Worm (Caenorhabditis elegans) whole organism, early embryonic: Measurements from ENCODE around the gene R05C11.4.
A peak's percentile ranks its signal among the peaks of the same experiment; 100 is the strongest.
"Not testable (repeated sequence)": the region's sequence is repeated elsewhere in the genome, so short reads cannot be mapped to it uniquely, and the experiment has no call there.

ENCODE experiments used
- B0310.2 ChIP-seq: sonication (generic microtip); optimal IDR thresholded peaks from 2 replicates; lab custom pipeline; 2016; ENCODE audit warnings: mild to moderate bottlenecking, missing genetic modification characterization, missing compliant biosample characterization
- F13C5.2 ChIP-seq: sonication (generic microtip); optimal IDR thresholded peaks from 2 replicates; lab custom pipeline; 2017; ENCODE audit warnings: mild to moderate bottlenecking, missing genetic modification characterization, inconsistent platforms, missing compliant biosample characterization
- aly-1 ChIP-seq: sonication (generic microtip); optimal IDR thresholded peaks from 2 replicates; lab custom pipeline; 2016; ENCODE audit warnings: missing genetic modification characterization, missing compliant biosample characterization
- ama-1 ChIP-seq: fragments of 150-350 bp; optimal IDR thresholded peaks from 2 replicates; lab custom pipeline; 2014
- ceh-13 ChIP-seq: fragments of 200-800 bp; sonication (Bioruptor generic); optimal IDR thresholded peaks from 2 replicates; lab custom pipeline; 2018; ENCODE audit warnings: mild to moderate bottlenecking, missing genetic modification characterization, missing compliant biosample characterization
- ceh-36 ChIP-seq: sonication (generic microtip); optimal IDR thresholded peaks from 2 replicates; lab custom pipeline; 2016; ENCODE audit warnings: missing genetic modification characterization, inconsistent platforms, missing compliant biosample characterization
- ets-7 ChIP-seq: sonication (generic microtip); optimal IDR thresholded peaks from 2 replicates; lab custom pipeline; 2016; ENCODE audit warnings: missing genotype, missing genetic modification characterization, missing compliant biosample characterization
- flt-1 ChIP-seq: fragments of 200-800 bp; sonication (Bioruptor generic); IDR thresholded peaks from 2 replicates; pipeline ENCODE4 v1.3.6; 2022; ENCODE audit warnings: missing genetic modification characterization, missing compliant biosample characterization
- hmbx-1 ChIP-seq: sonication (generic microtip); optimal IDR thresholded peaks from 2 replicates; lab custom pipeline; 2016; ENCODE audit warnings: mild to moderate bottlenecking, missing genetic modification characterization, missing compliant biosample characterization
- hmg-4 ChIP-seq: fragments of 200-800 bp; sonication (Bioruptor generic); optimal IDR thresholded peaks from 2 replicates; lab custom pipeline; 2018; ENCODE audit warnings: mild to moderate bottlenecking, missing genetic modification characterization, missing compliant biosample characterization
- hnd-1 ChIP-seq: sonication (generic microtip); optimal IDR thresholded peaks from 2 replicates; lab custom pipeline; 2016; ENCODE audit warnings: missing genetic modification characterization, missing compliant biosample characterization
- pes-1 ChIP-seq: fragments of 200-800 bp; sonication (Bioruptor generic); IDR thresholded peaks from 2 replicates; pipeline ENCODE4 v1.3.6; 2022; ENCODE audit warnings: missing genetic modification reagents, missing genetic modification characterization, missing compliant biosample characterization
- scrt-1 ChIP-seq: fragments of 200-800 bp; sonication (Bioruptor generic); IDR thresholded peaks from 2 replicates; pipeline ENCODE4 v1.3.6; 2022; ENCODE audit warnings: missing genetic modification characterization, missing compliant biosample characterization
- sea-1 ChIP-seq: fragments of 200-800 bp; sonication (Bioruptor generic); conservative IDR thresholded peaks from 2 replicates; pipeline ENCODE4 v1.3.6; 2022; ENCODE audit warnings: missing genetic modification characterization, missing compliant biosample characterization
- tbx-11 ChIP-seq: fragments of 200-800 bp; sonication (Bioruptor generic); IDR thresholded peaks from 2 replicates; pipeline ENCODE4 v1.3.6; 2022; ENCODE audit warnings: missing genetic modification characterization, missing compliant biosample characterization
- tbx-37 ChIP-seq: fragments of 200-800 bp; sonication (Bioruptor generic); conservative IDR thresholded peaks from 2 replicates; pipeline ENCODE4 v1.3.6; 2022; ENCODE audit warnings: missing genetic modification reagents, missing genetic modification characterization, missing compliant biosample characterization
- tra-4 ChIP-seq: sonication (generic microtip); optimal IDR thresholded peaks from 2 replicates; lab custom pipeline; 2017; ENCODE audit warnings: missing genetic modification characterization, missing compliant biosample characterization

R05C11.4 gene

DNA sequence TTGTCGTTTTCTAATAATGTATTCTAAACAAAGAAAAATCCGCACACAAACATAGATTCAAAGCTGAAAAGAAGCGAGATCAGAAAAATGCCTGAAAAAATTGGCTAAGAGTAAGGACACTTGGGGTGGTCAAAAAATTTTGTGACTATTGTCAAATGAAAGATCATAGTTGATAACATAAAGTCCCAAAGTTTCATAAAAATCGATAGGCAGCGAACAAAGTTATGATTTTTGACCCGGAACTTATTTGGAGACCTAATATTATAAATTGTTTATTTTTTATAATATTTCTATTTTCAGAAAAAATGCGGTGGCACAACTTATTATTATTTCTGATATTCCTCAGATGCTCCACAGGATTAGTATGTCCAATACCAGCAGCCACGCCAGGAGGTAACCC, at the start of gene R05C11.4:
R05C11.4 (plus strand) TSS at position 301 of the 400 bp plus-strand sequence.
- not testable (repeated sequence) for TF ChIP-seq ceh-36 (tag; lab: Kevin White, UChicago); hmbx-1 (tag; lab: Kevin White, UChicago); tbx-11 (GFP tag; lab: Robert Waterston, UW)

DNA sequence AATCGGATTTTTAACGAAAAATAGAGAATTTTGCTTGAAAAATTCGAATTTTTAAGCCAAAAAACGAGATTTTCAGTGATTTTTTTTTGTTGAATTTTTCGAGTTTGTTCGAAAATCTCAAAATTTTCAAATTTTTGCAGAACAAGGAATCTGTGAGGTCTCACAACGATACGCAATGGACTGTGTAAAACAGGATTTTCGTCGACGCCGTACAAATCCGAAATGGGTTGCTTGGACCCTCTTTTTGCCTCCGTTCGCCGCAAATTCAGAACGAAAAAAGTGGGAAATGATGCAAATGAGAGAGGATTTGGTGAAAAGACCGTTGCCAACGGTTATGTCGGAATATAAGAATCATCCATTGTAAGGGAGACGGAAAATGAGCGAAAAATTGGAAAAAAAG, 49.0 kb upstream of the R05C11.4 start:
- TF ChIP-seq scrt-1 (GFP tag; lab: Robert Waterston, UW) (no peak), B0310.2 (tag; lab: Kevin White, UChicago) (no peak), ceh-13 (no peak), tra-4 (tag; lab: Kevin White, UChicago) (no peak), ets-7 (no peak), hmg-4 (GFP tag; lab: Kevin White, UChicago) (no peak), aly-1 (tag; lab: Kevin White, UChicago) (no peak)

DNA sequence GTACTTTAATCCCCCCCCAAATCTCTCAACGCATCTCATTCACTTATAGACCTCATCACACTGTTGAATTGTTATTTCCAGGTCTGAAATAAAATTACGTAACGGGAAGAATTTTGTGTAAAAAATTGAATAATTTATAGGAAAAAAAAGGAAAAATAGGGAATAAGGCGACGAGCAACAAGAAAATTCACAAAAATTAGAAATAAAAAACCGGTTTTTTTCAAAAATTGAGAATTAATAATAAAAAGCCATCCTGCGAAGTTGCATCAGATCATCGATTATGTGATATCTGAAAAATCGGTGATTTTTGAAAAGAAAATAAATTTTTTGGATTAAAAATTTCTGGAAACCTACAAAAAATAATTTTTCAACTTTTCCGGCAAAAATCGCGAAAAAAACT, 42.4 kb upstream of the R05C11.4 start:
- peak; percentile 2 for TF ChIP-seq ceh-36 (tag; lab: Kevin White, UChicago)
- TF ChIP-seq flt-1: no peak

DNA sequence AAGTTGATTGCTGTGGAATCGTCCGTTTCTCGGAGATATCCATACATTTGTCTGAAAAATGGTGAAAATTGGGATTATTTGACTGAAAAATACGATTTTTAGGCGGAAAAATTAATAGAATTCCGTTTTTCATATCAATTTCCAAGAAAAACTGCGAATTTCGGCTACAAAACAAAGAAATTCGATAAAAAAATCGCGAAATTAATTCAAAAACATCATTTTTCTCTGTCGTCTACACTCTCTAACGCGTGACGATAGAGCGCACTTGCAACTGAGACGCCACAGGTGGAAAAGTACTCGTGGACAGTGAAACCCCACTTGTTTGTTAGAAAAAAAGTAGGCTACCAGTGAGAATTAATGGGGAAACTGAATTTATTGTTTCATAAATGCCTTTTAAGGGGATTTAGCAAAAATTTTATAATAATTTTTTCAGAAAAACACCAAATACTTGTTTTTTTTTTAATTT, 18.3 kb upstream of the R05C11.4 start, which contains the start of gene cpsf-1:
cpsf-1 (minus strand) TSS at position 51 of the 466 bp plus-strand sequence.
- TF ChIP-seq flt-1: peak; percentile 54; the same call in 1 of the 2 replicates
- no peak for TF ChIP-seq B0310.2 (tag; lab: Kevin White, UChicago)
- no peak for TF ChIP-seq ceh-13
- no peak for TF ChIP-seq ets-7
- TF ChIP-seq F13C5.2 (tag; lab: Kevin White, UChicago): peak; percentile 61
- TF ChIP-seq pes-1 (GFP tag; lab: Robert Waterston, UW): peak; percentile 77
- no peak for TF ChIP-seq ceh-36 (tag; lab: Kevin White, UChicago)
- TF ChIP-seq tra-4 (tag; lab: Kevin White, UChicago): no peak
- TF ChIP-seq tbx-37: peak; percentile 69
- TF ChIP-seq aly-1 (tag; lab: Kevin White, UChicago): no peak

DNA sequence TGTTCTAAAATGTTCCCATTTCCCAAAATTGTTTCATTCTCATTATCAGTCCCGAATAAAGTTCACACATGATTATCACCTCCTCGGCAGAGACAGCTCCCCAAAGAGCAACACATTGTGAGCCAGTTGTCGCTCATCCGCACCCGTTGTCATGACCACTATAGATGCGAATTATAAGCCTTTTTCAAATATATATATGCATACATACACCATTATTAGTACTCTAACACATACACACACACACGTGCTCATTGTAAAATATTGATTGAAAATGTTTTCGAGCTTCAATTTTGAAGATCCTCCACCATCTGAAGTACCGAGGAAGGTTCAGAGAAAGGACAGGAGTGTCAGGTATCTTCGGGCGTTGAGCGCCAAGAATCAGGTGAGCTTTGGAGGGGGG, 14.3 kb upstream of the R05C11.4 start, which contains the start of the genes Y76B12C.9 and cng-2:
Y76B12C.9 (minus strand) TSS at position 101 of the 400 bp plus-strand sequence.
cng-2 (plus strand) TSS at position 218 of the 400 bp plus-strand sequence.
- TF ChIP-seq B0310.2 (tag; lab: Kevin White, UChicago) (no peak), sea-1 (GFP tag; lab: Robert Waterston, UW) (no peak), hmbx-1 (tag; lab: Kevin White, UChicago) (no peak), scrt-1 (GFP tag; lab: Robert Waterston, UW) (no peak), tbx-37 (no peak), ceh-13 (no peak), ets-7 (no peak), aly-1 (tag; lab: Kevin White, UChicago) (no peak), flt-1 (no peak), F13C5.2 (tag; lab: Kevin White, UChicago) (no peak), ama-1 (no peak), hnd-1 (no peak), tra-4 (tag; lab: Kevin White, UChicago) (no peak), ceh-36 (tag; lab: Kevin White, UChicago) (no peak), pes-1 (GFP tag; lab: Robert Waterston, UW) (no peak)

DNA sequence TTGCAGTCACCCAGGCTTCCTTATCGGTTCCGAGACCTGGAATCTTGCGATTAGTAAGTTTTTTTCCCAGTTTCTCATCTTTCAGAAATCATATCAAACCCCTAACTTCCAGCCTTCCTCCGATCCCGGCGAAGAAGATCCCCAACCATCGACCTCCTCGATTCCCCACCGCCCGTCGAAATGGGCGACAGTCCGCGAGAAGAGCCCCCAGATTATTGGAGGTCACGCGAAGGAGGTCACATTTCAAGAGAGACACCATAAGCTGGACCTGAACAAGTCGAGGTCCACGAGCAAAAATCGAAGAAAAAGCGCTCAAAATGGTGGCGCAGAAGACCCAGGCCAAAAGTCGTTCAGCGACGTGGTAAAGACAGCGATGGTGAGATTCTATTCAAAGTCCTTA, 13.8 kb upstream of the R05C11.4 start:
- TF ChIP-seq flt-1 (no peak), sea-1 (GFP tag; lab: Robert Waterston, UW) (no peak), tra-4 (tag; lab: Kevin White, UChicago) (no peak), scrt-1 (GFP tag; lab: Robert Waterston, UW) (no peak), aly-1 (tag; lab: Kevin White, UChicago) (no peak), hmbx-1 (tag; lab: Kevin White, UChicago) (no peak), hmg-4 (GFP tag; lab: Kevin White, UChicago) (no peak), F13C5.2 (tag; lab: Kevin White, UChicago) (no peak), hnd-1 (no peak), ceh-13 (no peak), tbx-11 (GFP tag; lab: Robert Waterston, UW) (no peak), pes-1 (GFP tag; lab: Robert Waterston, UW) (no peak), ceh-36 (tag; lab: Kevin White, UChicago) (no peak), ama-1 (no peak), tbx-37 (no peak), ets-7 (no peak), B0310.2 (tag; lab: Kevin White, UChicago) (no peak)

DNA sequence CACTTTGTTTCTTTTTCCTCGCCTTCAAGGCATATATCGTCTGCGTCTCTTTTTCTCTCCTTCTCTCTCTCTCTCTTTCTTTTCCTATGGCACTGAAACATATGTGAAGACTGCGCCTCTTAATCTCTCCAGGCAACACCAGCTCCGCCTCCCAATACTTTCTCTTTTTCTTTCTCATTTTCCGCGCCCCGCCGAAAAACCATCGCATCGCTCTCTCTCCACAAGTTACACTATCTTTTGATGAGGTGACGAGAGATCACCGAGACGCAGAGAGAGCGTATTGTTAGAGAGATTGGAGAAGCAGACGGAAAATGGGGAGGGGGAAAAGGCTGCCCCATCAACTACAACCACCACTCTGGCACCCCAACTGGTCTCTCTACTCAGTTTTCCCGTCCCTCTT, 2.5 kb upstream of the R05C11.4 start:
- TF ChIP-seq hmg-4 (GFP tag; lab: Kevin White, UChicago) (peak; percentile 51), F13C5.2 (tag; lab: Kevin White, UChicago) (peak; percentile 57), tbx-11 (GFP tag; lab: Robert Waterston, UW) (no peak)

DNA sequence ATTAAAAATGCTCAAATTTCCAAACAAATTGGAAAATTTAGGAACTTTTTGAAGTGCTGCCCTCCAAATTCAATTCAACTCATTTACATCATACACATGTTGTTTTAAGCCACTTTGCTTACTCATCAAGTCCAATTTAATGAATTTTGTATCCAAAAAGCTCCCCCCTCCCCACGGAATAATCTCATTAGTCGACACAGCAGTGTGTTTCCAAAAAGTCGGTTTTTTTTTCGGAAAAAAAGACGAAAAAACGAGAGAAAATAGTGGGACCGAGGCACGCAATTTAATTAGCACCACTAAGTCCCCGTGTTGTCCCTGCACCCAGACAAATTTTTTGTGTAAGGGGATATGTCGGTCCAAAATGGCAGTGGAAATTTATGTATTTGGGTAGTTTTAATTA, 1.0 kb downstream of the R05C11.4 start:
- TF ChIP-seq F13C5.2 (tag; lab: Kevin White, UChicago) (no peak), ceh-13 (no peak), hnd-1 (no peak), pes-1 (GFP tag; lab: Robert Waterston, UW) (no peak), ceh-36 (tag; lab: Kevin White, UChicago) (no peak), sea-1 (GFP tag; lab: Robert Waterston, UW) (no peak), tbx-37 (no peak), flt-1 (no peak)

DNA sequence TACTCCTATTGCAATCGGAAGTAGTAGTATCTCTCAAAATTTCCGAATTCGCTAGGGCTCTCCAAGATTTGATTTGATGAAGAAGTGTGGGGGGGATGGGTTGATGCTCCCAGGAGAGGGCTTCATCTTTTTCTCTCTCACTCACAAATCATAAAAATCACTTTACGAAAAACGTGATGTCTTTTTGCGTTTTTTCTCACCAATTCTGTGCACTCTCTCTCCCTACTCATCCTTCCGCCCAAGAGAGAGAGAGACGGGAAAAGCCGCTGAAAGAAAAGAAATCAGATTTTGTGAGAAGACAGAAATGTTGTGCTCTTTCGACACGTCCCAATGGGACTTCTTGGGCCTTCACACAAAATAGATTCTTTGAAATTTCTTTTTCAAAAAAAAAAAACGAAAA, 2.3 kb downstream of the R05C11.4 start:
- TF ChIP-seq ama-1 (no peak), sea-1 (GFP tag; lab: Robert Waterston, UW) (no peak), F13C5.2 (tag; lab: Kevin White, UChicago) (no peak), pes-1 (GFP tag; lab: Robert Waterston, UW) (no peak), hnd-1 (no peak), B0310.2 (tag; lab: Kevin White, UChicago) (no peak), flt-1 (no peak), scrt-1 (GFP tag; lab: Robert Waterston, UW) (no peak), tbx-11 (GFP tag; lab: Robert Waterston, UW) (no peak)
